Worm (Caenorhabditis elegans): Measurements from ENCODE around the gene C31G12.3.

DNA sequence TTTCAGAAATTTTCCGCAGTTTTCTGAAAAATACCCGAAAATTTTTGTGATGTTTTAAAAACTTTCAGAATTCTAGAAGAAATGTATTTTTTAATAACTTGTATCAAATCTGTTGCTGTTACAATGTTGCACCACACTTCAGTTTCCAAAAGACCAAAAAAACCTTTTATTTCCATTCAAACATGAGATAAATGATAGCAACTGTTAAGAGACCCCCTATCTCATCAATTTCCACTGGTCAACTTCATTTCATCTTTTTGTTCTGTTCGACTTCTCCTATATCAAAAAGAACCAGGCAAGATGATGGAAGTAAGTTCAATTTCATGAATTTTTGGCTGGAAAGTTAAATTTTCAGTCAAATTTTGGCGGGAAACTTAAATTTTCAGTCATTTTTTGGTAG is 13.4 kb downstream of the C31G12.3 start, which contains the start of gene F16H6.4:
- TF ChIP-seq fos-1 (tag; optimal IDR thresholded peaks at IDR 0.05) (no peak), lin-15B (tag; optimal IDR thresholded peaks at IDR 0.05) (no peak), nhr-67 (tag; optimal IDR thresholded peaks at IDR 0.05) (no peak), ztf-11 (tag; optimal IDR thresholded peaks at IDR 0.05) (no peak), elt-3 (tag; optimal IDR thresholded peaks at IDR 0.05) (no peak), fkh-2 (tag; optimal IDR thresholded peaks at IDR 0.05) (no peak), sea-2 (GFP tag; optimal IDR thresholded peaks at IDR 0.05) (no peak), nhr-12 (tag; optimal IDR thresholded peaks at IDR 0.05) (no peak), nhr-11 (tag; optimal IDR thresholded peaks at IDR 0.05) (no peak), unc-39 (tag; optimal IDR thresholded peaks at IDR 0.05) (no peak), lin-39 (tag; optimal IDR thresholded peaks at IDR 0.05) (no peak), nhr-25 (tag; optimal IDR thresholded peaks at IDR 0.05) (no peak), snpc-4 (tag; optimal IDR thresholded peaks at IDR 0.05) (no peak), unc-62 (GFP tag; optimal IDR thresholded peaks at IDR 0.05) (no peak)
